Fruit fly (Drosophila melanogaster) whole organism: ENCODE results near the gene RpS10b.

Experiments used
- CG8478 ChIP-seq: fragments of >200 bp; optimal IDR thresholded peaks from 2 replicates; lab custom pipeline; 2018; ENCODE audit warnings: inconsistent platforms
- Dll ChIP-seq: fragments of >200 bp; optimal IDR thresholded peaks from 2 replicates; lab custom pipeline; 2017
- EcR ChIP-seq, 2 experiments: fragments of >200 bp; optimal IDR thresholded peaks; 2 replicates each; lab custom pipeline; 2017; ENCODE audit warnings: missing biosample characterization in 2 of 2, missing genetic modification characterization in 2 of 2, missing genetic modification reagents in 2 of 2
- pan ChIP-seq: fragments of >200 bp; optimal IDR thresholded peaks from 2 replicates; lab custom pipeline; 2017
- psq ChIP-seq: fragments of >200 bp; optimal IDR thresholded peaks from 2 replicates; lab custom pipeline; 2017
- usp ChIP-seq: fragments of >200 bp; optimal IDR thresholded peaks from 2 replicates; lab custom pipeline; 2017; ENCODE audit warnings: missing biosample characterization, missing genetic modification characterization, mixed read lengths

RpS10b gene

dm6 chrX:19597684-19598363 lies at the start of gene RpS10b:
Gene RpS10b, plus strand, starts transcription at chrX:19598031.
- TF ChIP-seq usp (GFP tag; lab: Kevin White, UChicago) (no peak), CG8478 (lab: Kevin White, UChicago) (no peak), psq (lab: Kevin White, UChicago) (no peak), EcR (GFP tag; optimal IDR thresholded peaks at IDR 0.05; lab: Kevin White, UChicago) (no peak), Dll (lab: Kevin White, UChicago) (no peak), pan (lab: Kevin White, UChicago) (no peak)

DNA sequence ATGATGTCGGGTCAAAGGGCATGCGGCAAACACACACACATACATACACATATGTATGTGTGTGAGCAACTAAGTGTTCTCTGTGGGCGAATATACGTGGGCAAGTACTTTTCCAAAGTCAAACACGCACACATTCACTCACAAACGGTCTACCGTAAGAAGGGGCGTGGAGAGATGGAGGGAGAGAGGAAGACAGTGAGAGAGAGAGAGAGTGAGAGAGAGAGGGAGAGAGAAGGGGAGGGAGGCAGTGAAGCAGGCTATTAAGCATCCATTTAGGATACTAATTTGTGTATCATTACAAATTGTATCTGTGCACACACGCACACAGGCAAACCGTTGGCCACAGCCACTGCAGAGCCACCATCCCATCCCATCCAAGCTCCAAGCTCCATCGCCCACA lies 49.4 kb upstream of the RpS10b start:
- TF ChIP-seq CG8478 (lab: Kevin White, UChicago) (no peak), Dll (lab: Kevin White, UChicago) (no peak), pan (lab: Kevin White, UChicago) (no peak), usp (GFP tag; lab: Kevin White, UChicago) (no peak), EcR (GFP tag; optimal IDR thresholded peaks at IDR 0.05; lab: Kevin White, UChicago) (no peak), psq (lab: Kevin White, UChicago) (no peak)

dm6 chrX:19549570-19549969 lies 48.3 kb upstream of the RpS10b start:
- TF ChIP-seq CG8478 (lab: Kevin White, UChicago) (no peak), psq (lab: Kevin White, UChicago) (no peak), usp (GFP tag; lab: Kevin White, UChicago) (no peak), EcR (GFP tag; optimal IDR thresholded peaks at IDR 0.05; lab: Kevin White, UChicago) (no peak), pan (lab: Kevin White, UChicago) (no peak)

DNA sequence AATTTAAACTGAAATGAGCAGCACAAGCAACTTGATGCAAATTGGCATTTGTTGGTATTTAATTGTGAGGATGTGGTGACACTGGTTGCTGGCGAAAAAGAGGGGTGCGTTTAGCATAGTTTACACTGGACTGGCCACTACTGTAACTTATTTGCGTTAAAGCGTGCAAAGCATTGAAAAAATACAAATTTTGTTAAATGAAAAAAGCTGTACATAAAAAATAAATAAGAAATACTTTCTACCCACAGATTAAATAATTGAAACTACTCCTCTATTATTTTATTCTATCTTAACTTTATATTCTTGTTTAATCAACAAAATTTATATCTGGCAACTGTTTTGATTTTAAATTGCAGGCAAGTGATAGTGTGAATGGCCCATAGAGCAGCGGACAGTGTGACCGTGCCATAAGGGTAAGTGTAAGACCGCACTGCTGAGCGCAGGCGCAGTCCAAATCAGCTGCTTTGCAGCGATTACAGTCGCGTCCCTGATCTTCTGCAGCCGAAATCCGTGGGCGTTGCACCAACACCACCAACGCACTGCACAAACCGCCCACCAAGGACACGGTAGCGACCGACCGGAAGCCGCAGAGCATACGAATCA lies 32.0 kb upstream of the RpS10b start, which contains the start of the genes Grip84 and car:
Grip84 (minus strand) TSS at position 51 of the 603 bp plus-strand sequence.
car (plus strand) TSS at position 306 of the 603 bp plus-strand sequence.
- TF ChIP-seq Dll (lab: Kevin White, UChicago) (no peak), EcR (GFP tag; optimal IDR thresholded peaks at IDR 0.05; lab: Kevin White, UChicago) (no peak)

- TF ChIP-seq pan (lab: Kevin White, UChicago) (no peak), psq (lab: Kevin White, UChicago) (no peak), usp (GFP tag; lab: Kevin White, UChicago) (no peak), Dll (lab: Kevin White, UChicago) (no peak), CG8478 (lab: Kevin White, UChicago) (no peak), EcR (GFP tag; optimal IDR thresholded peaks at IDR 0.05; lab: Kevin White, UChicago) (no peak)
These were observed 24.1 kb upstream of the RpS10b start for dm6 chrX:19573687-19574086.

dm6 chrX:19577940-19578632 lies 19.7 kb upstream of the RpS10b start:
- TF ChIP-seq psq (lab: Kevin White, UChicago) (no peak), EcR (GFP tag; optimal IDR thresholded peaks at IDR 0.05; lab: Kevin White, UChicago) (no peak), Dll (lab: Kevin White, UChicago) (no peak), pan (lab: Kevin White, UChicago) (no peak), usp (GFP tag; lab: Kevin White, UChicago) (no peak), CG8478 (lab: Kevin White, UChicago) (no peak)

- no peak for TF ChIP-seq Dll (lab: Kevin White, UChicago)
- peak; percentile 89 for TF ChIP-seq CG8478 (lab: Kevin White, UChicago)
- TF ChIP-seq pan (lab: Kevin White, UChicago): no peak
These were observed 18.8 kb upstream of the RpS10b start for dm6 chrX:19578908-19579647.

dm6 chrX:19579648-19580301 lies 18.1 kb upstream of the RpS10b start, which contains the start of gene Tao:
Gene Tao, minus strand, starts transcription at chrX:19579800.
- no peak for TF ChIP-seq usp (GFP tag; lab: Kevin White, UChicago)
- TF ChIP-seq Dll (lab: Kevin White, UChicago): no peak
- no peak for TF ChIP-seq psq (lab: Kevin White, UChicago)
- no peak for TF ChIP-seq pan (lab: Kevin White, UChicago)
- no peak for TF ChIP-seq EcR (GFP tag; optimal IDR thresholded peaks at IDR 0.05; lab: Kevin White, UChicago)
- TF ChIP-seq CG8478 (lab: Kevin White, UChicago): no peak

- TF ChIP-seq psq (lab: Kevin White, UChicago) (no peak), EcR (GFP tag; optimal IDR thresholded peaks at IDR 0.05; lab: Kevin White, UChicago) (no peak), usp (GFP tag; lab: Kevin White, UChicago) (no peak), pan (lab: Kevin White, UChicago) (no peak), CG8478 (lab: Kevin White, UChicago) (no peak), Dll (lab: Kevin White, UChicago) (no peak)
These were observed 15.9 kb upstream of the RpS10b start, which contains the start of gene CG14218 for dm6 chrX:19581881-19582280. Gene CG14218, minus strand, starts transcription at chrX:19581981.

DNA sequence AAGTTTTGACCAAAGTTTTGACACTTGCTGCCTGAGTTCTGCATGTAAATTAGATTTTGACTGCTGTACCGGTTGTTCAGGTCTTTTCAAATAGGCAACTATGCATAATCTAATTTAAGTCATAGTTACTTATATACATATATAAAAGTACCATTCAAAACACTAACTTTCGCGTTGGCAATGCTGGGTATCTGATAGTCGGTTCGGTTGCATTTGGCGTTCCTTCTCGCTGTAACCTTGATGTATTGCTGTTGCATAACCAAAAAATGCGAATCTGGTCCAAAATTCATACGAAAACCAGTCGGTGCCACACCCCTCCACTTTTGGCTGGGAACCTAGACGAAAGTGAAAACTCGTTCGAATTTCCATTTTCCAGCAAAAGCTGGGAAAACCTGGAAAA lies 15.1 kb upstream of the RpS10b start:
- TF ChIP-seq Dll (lab: Kevin White, UChicago) (no peak), psq (lab: Kevin White, UChicago) (no peak), CG8478 (lab: Kevin White, UChicago) (no peak), EcR (GFP tag; optimal IDR thresholded peaks at IDR 0.05; lab: Kevin White, UChicago) (no peak), pan (lab: Kevin White, UChicago) (no peak), usp (GFP tag; lab: Kevin White, UChicago) (no peak)
